Fruit fly (Drosophila melanogaster): ENCODE measurements around the gene CG8260.

CG8260 gene

DNA sequence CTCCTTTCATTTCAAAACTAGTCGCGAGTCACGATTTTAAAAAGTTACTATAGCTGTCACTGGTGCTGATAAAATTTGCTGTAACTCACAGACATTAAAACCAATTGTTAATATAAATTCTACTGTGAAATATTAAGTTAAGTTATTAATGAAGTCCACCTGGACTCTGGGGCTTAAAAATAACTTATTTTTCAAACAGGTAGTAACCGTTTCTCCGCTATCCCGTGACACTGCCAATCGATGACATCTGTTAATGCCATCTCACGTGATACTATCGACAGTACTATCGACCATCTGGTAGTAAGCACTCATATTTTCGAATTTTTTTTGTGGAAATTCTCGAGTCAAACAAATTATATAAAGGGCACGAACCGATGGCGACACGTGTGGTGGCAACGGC lies 22.1 kb upstream of the CG8260 start, which contains the start of the genes CG12379 and MagR (continued):
- peak; percentile 47 for TF ChIP-seq CG9876 (GFP tag; optimal IDR thresholded peaks at IDR 0.05)
- TF ChIP-seq CG17328 (GFP tag; IDR thresholded peaks at IDR 0.05), result no peak
- peak; percentile 28; the same call in 1 of the 2 replicates for TF ChIP-seq CG6689 (GFP tag; IDR thresholded peaks at IDR 0.05)
- peak; percentile 15 for TF ChIP-seq Hmx (GFP tag; optimal IDR thresholded peaks at IDR 0.05)
- TF ChIP-seq zen2 (GFP tag; IDR thresholded peaks at IDR 0.05; ENCODE audit: partially characterized antibody), result peak; percentile 37; the same call in 1 of the 3 replicates
- TF ChIP-seq kni (GFP tag; optimal IDR thresholded peaks at IDR 0.05), result peak; percentile 43
- TF ChIP-seq grau (tag; optimal IDR thresholded peaks at IDR 0.05), result peak; percentile 70
- no peak for TF ChIP-seq CG15073 (GFP tag; optimal IDR thresholded peaks at IDR 0.05)
- TF ChIP-seq pzg (GFP tag; optimal IDR thresholded peaks at IDR 0.05), result peak; percentile 58
- no peak for TF ChIP-seq CG2875 (GFP tag; optimal IDR thresholded peaks at IDR 0.05)
- no peak for TF ChIP-seq CG5953 (GFP tag; IDR thresholded peaks at IDR 0.05)
- no peak for TF ChIP-seq zf30C (GFP tag; optimal IDR thresholded peaks at IDR 0.05)
- TF ChIP-seq CG4730 (GFP tag; IDR thresholded peaks at IDR 0.05), result no peak
- no peak for TF ChIP-seq ftz-f1 (GFP tag; optimal IDR thresholded peaks at IDR 0.05)
- TF ChIP-seq grn (GFP tag; optimal IDR thresholded peaks at IDR 0.05), result no peak
- peak; percentile 59; the same call in 1 of the 2 replicates for TF ChIP-seq Atf6 (GFP tag; IDR thresholded peaks at IDR 0.05)
- peak; percentile 62 for TF ChIP-seq ind (GFP tag; optimal IDR thresholded peaks at IDR 0.05)
- TF ChIP-seq hth (optimal IDR thresholded peaks at IDR 0.05), result no peak
- peak; percentile 59; the same call in 1 of the 3 replicates for TF ChIP-seq CG11560 (tag; IDR thresholded peaks at IDR 0.05)
- TF ChIP-seq gcm (GFP tag; optimal IDR thresholded peaks at IDR 0.05), result no peak
- TF ChIP-seq Abd-B (GFP tag; optimal IDR thresholded peaks at IDR 0.05), result peak; percentile 63
- TF ChIP-seq Gug (GFP tag; IDR thresholded peaks at IDR 0.05), result peak; percentile 52; the same call in 1 of the 4 replicates
- peak; percentile 33 for TF ChIP-seq CG8388 (GFP tag; optimal IDR thresholded peaks at IDR 0.05)
- no peak for TF ChIP-seq ase (GFP tag; IDR thresholded peaks at IDR 0.05)
- TF ChIP-seq CG1603 (tag; optimal IDR thresholded peaks at IDR 0.05), result peak; percentile 57
- TF ChIP-seq CG4404 (GFP tag; IDR thresholded peaks at IDR 0.05), result peak; percentile 55; the same call in 1 of the 2 replicates
- TF ChIP-seq CG12071 (GFP tag; optimal IDR thresholded peaks at IDR 0.05), result no peak
- TF ChIP-seq CG31365 (tag; optimal IDR thresholded peaks at IDR 0.05), result no peak
- TF ChIP-seq CG18011 (GFP tag; optimal IDR thresholded peaks at IDR 0.05), result peak; percentile 25
- peak; percentile 64 for TF ChIP-seq CG33557 (GFP tag; optimal IDR thresholded peaks at IDR 0.05)
- TF ChIP-seq CG1602 (GFP tag; optimal IDR thresholded peaks at IDR 0.05), result peak; percentile 45
- TF ChIP-seq CG15479 (GFP tag; optimal IDR thresholded peaks at IDR 0.05), result no peak
- TF ChIP-seq Hr78 (GFP tag; optimal IDR thresholded peaks at IDR 0.05), result no peak
- TF ChIP-seq ssp (GFP tag; IDR thresholded peaks at IDR 0.05), result 0 out of 2 replicates have a peak, but pooled peaks have one; percentile 46
- TF ChIP-seq CG14965 (GFP tag; optimal IDR thresholded peaks at IDR 0.05; ENCODE audit: borderline replicate concordance), result no peak
- peak; percentile 49; the same call in 1 of the 2 replicates for TF ChIP-seq CG31224 (GFP tag; IDR thresholded peaks at IDR 0.05)
- TF ChIP-seq CG7963 (GFP tag; IDR thresholded peaks at IDR 0.05; ENCODE audit: partially characterized antibody), result peak; percentile 60
- TF ChIP-seq CG33213 (GFP tag; optimal IDR thresholded peaks at IDR 0.05), result peak; percentile 27
- TF ChIP-seq crol (GFP tag; IDR thresholded peaks at IDR 0.05), result no peak
- TF ChIP-seq CG6765 (GFP tag; optimal IDR thresholded peaks at IDR 0.05), result no peak
- TF ChIP-seq CG6272 (GFP tag; IDR thresholded peaks at IDR 0.05), result peak; percentile 49
- TF ChIP-seq Ets65A (GFP tag), result peak; percentile 71
- TF ChIP-seq CG16813 (GFP tag; IDR thresholded peaks at IDR 0.05; ENCODE audit: partially characterized antibody), result peak; percentile 87
- TF ChIP-seq esg (GFP tag; conservative IDR thresholded peaks at IDR 0.05), result peak; percentile 51; the same call in 1 of the 2 replicates
- TF ChIP-seq H2.0 (GFP tag; IDR thresholded peaks at IDR 0.05), result no peak
- TF ChIP-seq run (tag; optimal IDR thresholded peaks at IDR 0.05), result no peak
- no peak for TF ChIP-seq Eip74EF (GFP tag; optimal IDR thresholded peaks at IDR 0.05)
- TF ChIP-seq CG34376 (GFP tag; optimal IDR thresholded peaks at IDR 0.05), result peak; percentile 77
- peak; percentile 29 for TF ChIP-seq CG11398 (GFP tag; optimal IDR thresholded peaks at IDR 0.05)
- peak; percentile 28; the same call in 1 of the 2 replicates for TF ChIP-seq CG10366 (GFP tag; IDR thresholded peaks at IDR 0.05)
